Worm (Caenorhabditis elegans): Measurements from ENCODE around the gene col-33.

The col-33 gene

DNA sequence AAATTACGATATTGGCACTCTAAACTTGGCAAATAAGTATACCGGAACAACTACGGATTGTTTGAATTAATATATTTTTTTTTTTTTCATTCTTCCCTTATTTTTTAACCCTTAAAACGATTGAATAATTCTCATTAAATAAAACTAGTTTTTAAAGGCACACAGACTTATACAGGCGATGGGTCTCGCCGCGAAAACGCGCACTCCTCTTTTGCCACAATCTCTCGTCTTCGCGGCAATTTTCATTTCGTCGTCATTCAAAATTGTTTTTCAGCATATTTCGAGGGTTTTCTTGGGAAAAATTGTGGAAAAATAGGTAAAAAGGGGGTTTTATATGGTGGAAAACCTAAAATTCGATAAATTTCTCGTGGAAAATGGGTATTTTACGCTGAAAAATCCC lies 15.8 kb upstream of the col-33 start:
- TF ChIP-seq flt-1 (GFP tag; IDR thresholded peaks at IDR 0.05) (no peak), F13C5.2 (tag; optimal IDR thresholded peaks at IDR 0.05) (peak; percentile 18), ama-1 (optimal IDR thresholded peaks at IDR 0.05) (no peak), hmbx-1 (tag; optimal IDR thresholded peaks at IDR 0.05) (no peak), tbx-37 (GFP tag; conservative IDR thresholded peaks at IDR 0.05) (no peak), pes-1 (GFP tag; IDR thresholded peaks at IDR 0.05) (no peak), hmg-4 (GFP tag; optimal IDR thresholded peaks at IDR 0.05) (no peak)

ce11 chrIV:4247770-4248169 lies 15.3 kb upstream of the col-33 start, which contains the start of gene ama-1:
Gene ama-1, plus strand, starts transcription at chrIV:4248070.
- no peak for TF ChIP-seq F13C5.2 (tag; optimal IDR thresholded peaks at IDR 0.05)
- no peak for TF ChIP-seq sea-1 (GFP tag; conservative IDR thresholded peaks at IDR 0.05)
- TF ChIP-seq hmbx-1 (tag; optimal IDR thresholded peaks at IDR 0.05): no peak
- no peak for TF ChIP-seq flt-1 (GFP tag; IDR thresholded peaks at IDR 0.05)
- TF ChIP-seq aly-1 (tag; optimal IDR thresholded peaks at IDR 0.05): no peak
- TF ChIP-seq ets-7 (tag; optimal IDR thresholded peaks at IDR 0.05): no peak
- no peak for TF ChIP-seq hnd-1 (tag; optimal IDR thresholded peaks at IDR 0.05)
- TF ChIP-seq tra-4 (tag; optimal IDR thresholded peaks at IDR 0.05): no peak
- TF ChIP-seq ama-1 (optimal IDR thresholded peaks at IDR 0.05): no peak
- no peak for TF ChIP-seq tbx-37 (GFP tag; conservative IDR thresholded peaks at IDR 0.05)

DNA sequence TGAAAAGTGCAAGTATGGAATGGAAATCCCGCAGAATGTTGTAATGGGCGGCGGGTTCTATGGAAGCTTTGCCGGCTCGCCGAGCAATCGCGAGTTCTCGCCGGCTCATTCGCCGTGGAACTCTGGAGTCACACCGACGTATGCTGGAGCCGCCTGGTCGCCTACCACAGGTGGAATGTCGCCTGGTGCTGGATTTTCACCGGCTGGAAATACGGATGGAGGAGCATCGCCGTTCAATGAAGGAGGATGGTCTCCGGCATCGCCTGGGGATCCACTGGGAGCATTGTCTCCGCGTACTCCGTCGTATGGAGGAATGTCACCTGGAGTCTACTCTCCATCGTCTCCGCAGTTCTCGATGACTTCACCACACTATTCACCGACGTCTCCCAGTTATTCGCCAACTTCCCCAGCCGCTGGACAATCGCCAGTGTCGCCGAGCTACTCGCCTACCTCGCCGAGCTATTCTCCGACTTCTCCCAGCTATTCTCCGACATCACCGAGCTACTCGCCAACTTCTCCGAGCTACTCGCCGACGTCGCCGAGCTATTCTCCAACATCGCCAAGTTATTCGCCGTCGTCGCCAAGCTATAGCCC lies 8.0 kb upstream of the col-33 start:
- TF ChIP-seq tbx-11 (GFP tag; IDR thresholded peaks at IDR 0.05) (no peak), aly-1 (tag; optimal IDR thresholded peaks at IDR 0.05) (peak; percentile 1)

DNA sequence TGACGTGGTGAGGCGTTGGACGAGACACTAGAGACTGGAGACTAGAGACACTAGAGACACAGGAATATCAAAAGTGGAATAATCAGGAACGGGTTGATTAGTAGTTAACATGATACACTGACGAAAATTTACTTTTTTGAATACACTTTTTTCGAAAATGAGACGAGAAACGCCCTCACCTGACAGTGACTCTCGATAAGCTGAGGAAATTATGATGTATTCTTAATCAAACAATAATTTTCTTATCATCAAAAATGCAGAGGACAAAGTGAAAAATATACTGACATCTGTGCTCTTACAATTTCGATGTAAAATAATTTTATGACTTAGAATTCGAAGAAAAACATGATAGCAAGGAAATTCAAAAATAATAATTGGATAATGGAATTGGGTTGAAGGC lies 3.7 kb upstream of the col-33 start:
- TF ChIP-seq ama-1 (optimal IDR thresholded peaks at IDR 0.05) (no peak), F13C5.2 (tag; optimal IDR thresholded peaks at IDR 0.05) (no peak), hnd-1 (tag; optimal IDR thresholded peaks at IDR 0.05) (no peak), B0310.2 (tag; optimal IDR thresholded peaks at IDR 0.05) (no peak), ceh-36 (tag; optimal IDR thresholded peaks at IDR 0.05) (no peak), flt-1 (GFP tag; IDR thresholded peaks at IDR 0.05) (no peak), hmbx-1 (tag; optimal IDR thresholded peaks at IDR 0.05) (no peak), tbx-37 (GFP tag; conservative IDR thresholded peaks at IDR 0.05) (no peak), tbx-11 (GFP tag; IDR thresholded peaks at IDR 0.05) (no peak), scrt-1 (GFP tag; IDR thresholded peaks at IDR 0.05) (no peak), sea-1 (GFP tag; conservative IDR thresholded peaks at IDR 0.05) (no peak), pes-1 (GFP tag; IDR thresholded peaks at IDR 0.05) (no peak), ceh-13 (GFP tag; optimal IDR thresholded peaks at IDR 0.05) (no peak), ets-7 (tag; optimal IDR thresholded peaks at IDR 0.05) (no peak), tra-4 (tag; optimal IDR thresholded peaks at IDR 0.05) (no peak), aly-1 (tag; optimal IDR thresholded peaks at IDR 0.05) (no peak), hmg-4 (GFP tag; optimal IDR thresholded peaks at IDR 0.05) (no peak)

ce11 chrIV:4264649-4265048 lies 1.6 kb downstream of the col-33 start:
- TF ChIP-seq F13C5.2 (tag; optimal IDR thresholded peaks at IDR 0.05) (no peak), sea-1 (GFP tag; conservative IDR thresholded peaks at IDR 0.05) (no peak), pes-1 (GFP tag; IDR thresholded peaks at IDR 0.05) (no peak), hmbx-1 (tag; optimal IDR thresholded peaks at IDR 0.05) (no peak), flt-1 (GFP tag; IDR thresholded peaks at IDR 0.05) (no peak), tbx-11 (GFP tag; IDR thresholded peaks at IDR 0.05) (no peak), ama-1 (optimal IDR thresholded peaks at IDR 0.05) (no peak), scrt-1 (GFP tag; IDR thresholded peaks at IDR 0.05) (no peak), hnd-1 (tag; optimal IDR thresholded peaks at IDR 0.05) (no peak), tbx-37 (GFP tag; conservative IDR thresholded peaks at IDR 0.05) (no peak), aly-1 (tag; optimal IDR thresholded peaks at IDR 0.05) (no peak), ceh-36 (tag; optimal IDR thresholded peaks at IDR 0.05) (no peak), tra-4 (tag; optimal IDR thresholded peaks at IDR 0.05) (no peak), hmg-4 (GFP tag; optimal IDR thresholded peaks at IDR 0.05) (no peak), B0310.2 (tag; optimal IDR thresholded peaks at IDR 0.05) (no peak)

- no peak for TF ChIP-seq tbx-37 (GFP tag; conservative IDR thresholded peaks at IDR 0.05)
- TF ChIP-seq tbx-11 (GFP tag; IDR thresholded peaks at IDR 0.05): no peak
Observed at ce11 chrIV:4265224-4265623, 2.1 kb downstream of the col-33 start, which contains the start of gene F36A4.5. Gene F36A4.5, plus strand, starts transcription at chrIV:4265524.

- no peak for TF ChIP-seq hnd-1 (tag; optimal IDR thresholded peaks at IDR 0.05)
- no peak for TF ChIP-seq scrt-1 (GFP tag; IDR thresholded peaks at IDR 0.05)
- TF ChIP-seq ceh-36 (tag; optimal IDR thresholded peaks at IDR 0.05): no peak
- TF ChIP-seq tbx-37 (GFP tag; conservative IDR thresholded peaks at IDR 0.05): no peak
- no peak for TF ChIP-seq F13C5.2 (tag; optimal IDR thresholded peaks at IDR 0.05)
- no peak for TF ChIP-seq flt-1 (GFP tag; IDR thresholded peaks at IDR 0.05)
- no peak for TF ChIP-seq B0310.2 (tag; optimal IDR thresholded peaks at IDR 0.05)
- no peak for TF ChIP-seq pes-1 (GFP tag; IDR thresholded peaks at IDR 0.05)
- TF ChIP-seq sea-1 (GFP tag; conservative IDR thresholded peaks at IDR 0.05): no peak
- TF ChIP-seq ama-1 (optimal IDR thresholded peaks at IDR 0.05): no peak
- no peak for TF ChIP-seq hmg-4 (GFP tag; optimal IDR thresholded peaks at IDR 0.05)
- no peak for TF ChIP-seq tra-4 (tag; optimal IDR thresholded peaks at IDR 0.05)
- TF ChIP-seq aly-1 (tag; optimal IDR thresholded peaks at IDR 0.05): no peak
- no peak for TF ChIP-seq hmbx-1 (tag; optimal IDR thresholded peaks at IDR 0.05)
- TF ChIP-seq tbx-11 (GFP tag; IDR thresholded peaks at IDR 0.05): no peak
- TF ChIP-seq ceh-13 (GFP tag; optimal IDR thresholded peaks at IDR 0.05): no peak
- no peak for TF ChIP-seq ets-7 (tag; optimal IDR thresholded peaks at IDR 0.05)
Observed at ce11 chrIV:4265951-4266350, 2.9 kb downstream of the col-33 start.

DNA sequence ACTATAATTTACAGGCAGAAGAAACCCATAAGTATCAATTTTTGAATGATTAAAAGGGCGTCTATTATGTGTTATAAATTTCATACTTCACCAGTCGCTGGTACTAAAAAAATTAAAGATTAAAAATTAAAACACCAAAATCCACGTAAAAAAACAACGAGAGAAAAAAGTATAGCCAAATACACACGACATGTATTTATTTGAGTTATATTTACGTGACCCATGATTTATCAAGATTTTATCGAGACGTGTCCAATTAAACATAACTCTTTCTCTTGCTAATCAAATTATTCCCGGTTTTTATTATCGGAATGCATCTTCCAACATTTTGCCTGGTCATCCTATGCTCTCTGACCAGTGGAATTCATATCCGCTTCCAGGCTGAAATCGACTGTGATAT lies 4.2 kb downstream of the col-33 start, which contains the start of gene F36A4.4:
F36A4.4 (plus strand) TSS at position 301 of the 400 bp plus-strand sequence.
- no peak for TF ChIP-seq scrt-1 (GFP tag; IDR thresholded peaks at IDR 0.05)
- no peak for TF ChIP-seq F13C5.2 (tag; optimal IDR thresholded peaks at IDR 0.05)
- no peak for TF ChIP-seq tbx-37 (GFP tag; conservative IDR thresholded peaks at IDR 0.05)

Measured in whole organism, early embryonic.